Fruit fly (Drosophila melanogaster) Kc167 (cell line): ENCODE measurements around the gene Lkb1.

ENCODE experiments used
- Myc ChIP-seq: fragments of >200 bp; optimal IDR thresholded peaks from 2 replicates; lab custom pipeline; 2017; ENCODE audit warnings: missing external identifiers
- Sin3A ChIP-seq: fragments of >200 bp; optimal IDR thresholded peaks from 2 replicates; lab custom pipeline; 2018; ENCODE audit warnings: missing external identifiers
- h ChIP-seq: fragments of >200 bp; optimal IDR thresholded peaks from 3 replicates; lab custom pipeline; 2018; ENCODE audit warnings: missing external identifiers
- insv ChIP-seq: fragments of >200 bp; optimal IDR thresholded peaks from 3 replicates; lab custom pipeline; 2018; ENCODE audit warnings: missing external identifiers
- psq ChIP-seq: fragments of >200 bp; optimal IDR thresholded peaks from 2 replicates; lab custom pipeline; 2017; ENCODE audit warnings: missing external identifiers
- ttk ChIP-seq: sonication (Bioruptor generic); optimal IDR thresholded peaks from 2 replicates; lab custom pipeline; 2017; ENCODE audit warnings: missing external identifiers

- TF ChIP-seq Sin3A (no peak), psq (lab: Kevin White, UChicago) (no peak), Myc (lab: Kevin White, UChicago) (no peak), h (lab: Kevin White, UChicago) (no peak), insv (lab: Kevin White, UChicago) (no peak), ttk (lab: Kevin White, UChicago) (no peak)
Observed at dm6 chr3R:13674492-13675033, 1.8 kb upstream of the Lkb1 start, which contains the start of gene Task6.
